Worm (Caenorhabditis elegans): ENCODE measurements around the gene F10E9.3.

DNA sequence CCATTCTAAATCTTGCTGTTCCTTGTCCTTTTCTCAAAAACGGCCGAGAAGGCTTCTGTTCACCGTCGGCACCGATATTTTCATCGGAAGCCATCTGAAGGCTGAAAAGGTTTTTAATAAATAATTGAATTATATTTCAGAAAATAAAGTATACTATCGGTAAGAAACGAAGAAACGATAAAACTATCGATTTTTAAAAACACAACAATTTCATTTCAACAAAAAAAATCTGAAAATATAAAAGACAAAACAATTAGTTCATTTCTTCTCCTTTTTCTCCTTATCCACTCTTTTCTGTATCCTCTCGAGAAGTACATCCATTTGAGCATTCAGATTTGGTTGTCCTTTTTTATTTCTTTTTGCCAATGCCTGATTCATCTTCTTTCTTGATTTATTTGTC is 7.7 kb downstream of the F10E9.3 start, which contains the start of gene sas-4:
- TF ChIP-seq tbx-11 (GFP tag; IDR thresholded peaks at IDR 0.05) (no peak), ama-1 (optimal IDR thresholded peaks at IDR 0.05) (no peak), flt-1 (GFP tag; IDR thresholded peaks at IDR 0.05) (no peak), tra-4 (tag; optimal IDR thresholded peaks at IDR 0.05) (no peak), scrt-1 (GFP tag; IDR thresholded peaks at IDR 0.05) (no peak), B0310.2 (tag; optimal IDR thresholded peaks at IDR 0.05) (no peak), sea-1 (GFP tag; conservative IDR thresholded peaks at IDR 0.05) (no peak), F13C5.2 (tag; optimal IDR thresholded peaks at IDR 0.05) (no peak), tbx-37 (GFP tag; conservative IDR thresholded peaks at IDR 0.05) (no peak), ceh-13 (GFP tag; optimal IDR thresholded peaks at IDR 0.05) (no peak), pes-1 (GFP tag; IDR thresholded peaks at IDR 0.05) (no peak), ceh-36 (tag; optimal IDR thresholded peaks at IDR 0.05) (no peak), hnd-1 (tag; optimal IDR thresholded peaks at IDR 0.05) (no peak), hmg-4 (GFP tag; optimal IDR thresholded peaks at IDR 0.05) (no peak)
